Worm (Caenorhabditis elegans): ENCODE measurements around the gene srw-145.

- TF ChIP-seq egl-27 (tag; optimal IDR thresholded peaks at IDR 0.05) (no peak), efl-3 (GFP tag; optimal IDR thresholded peaks at IDR 0.05) (no peak), lin-13 (GFP tag; optimal IDR thresholded peaks at IDR 0.05) (no peak), lin-35 (GFP tag; optimal IDR thresholded peaks at IDR 0.05) (no peak), ama-1 (optimal IDR thresholded peaks at IDR 0.05) (no peak)
Measured at ce11 chrV:13981677-13982076, 44.7 kb downstream of the srw-145 start.

Measured in whole organism, L1 larva.